Worm (Caenorhabditis elegans): Measurements from ENCODE around the gene C16C10.4.

The C16C10.4 gene

ce11 chrIII:4204072-4204471 lies 32.9 kb downstream of the C16C10.4 start, which contains the start of the genes pelo-1 and R74.7 (continued):
- TF ChIP-seq efl-3 (GFP tag; optimal IDR thresholded peaks at IDR 0.05) (no peak), mdl-1 (tag; optimal IDR thresholded peaks at IDR 0.05) (no peak), zip-4 (GFP tag; optimal IDR thresholded peaks at IDR 0.05) (peak; percentile 82), nhr-237 (tag; optimal IDR thresholded peaks at IDR 0.05) (no peak), nhr-84 (tag; optimal IDR thresholded peaks at IDR 0.05) (no peak), dpl-1 (GFP tag; optimal IDR thresholded peaks at IDR 0.05) (peak in 1 of 3 experiments; percentile 29), ets-5 (GFP tag; IDR thresholded peaks at IDR 0.05) (no peak), nhr-71 (tag; optimal IDR thresholded peaks at IDR 0.05) (peak; percentile 41), aha-1 (tag; optimal IDR thresholded peaks at IDR 0.05) (no peak)

- TF ChIP-seq unc-98 (GFP tag; IDR thresholded peaks at IDR 0.05): no peak
- no peak for TF ChIP-seq unc-30 (tag; optimal IDR thresholded peaks at IDR 0.05)
- no peak for TF ChIP-seq irx-1 (tag; optimal IDR thresholded peaks at IDR 0.05)
- no peak for TF ChIP-seq zip-4 (GFP tag; optimal IDR thresholded peaks at IDR 0.05)
- TF ChIP-seq isw-1 (GFP tag; IDR thresholded peaks at IDR 0.05): no peak
- TF ChIP-seq Y116A8C.19 (tag; optimal IDR thresholded peaks at IDR 0.05; ENCODE audit: borderline replicate concordance): no peak
- no peak for TF ChIP-seq elt-3 (tag; optimal IDR thresholded peaks at IDR 0.05)
- TF ChIP-seq mdl-1 (tag; optimal IDR thresholded peaks at IDR 0.05): no peak
- no peak for TF ChIP-seq ceh-90 (tag; optimal IDR thresholded peaks at IDR 0.05)
- no peak for TF ChIP-seq ceh-63 (GFP tag; optimal IDR thresholded peaks at IDR 0.05)
- TF ChIP-seq sptf-1 (tag; optimal IDR thresholded peaks at IDR 0.05): no peak
- TF ChIP-seq unc-62 (GFP tag; optimal IDR thresholded peaks at IDR 0.05): no peak
- no peak for TF ChIP-seq vab-15 (tag; optimal IDR thresholded peaks at IDR 0.05)
- TF ChIP-seq blmp-1 (tag; optimal IDR thresholded peaks at IDR 0.05): no peak
Measured at ce11 chrIII:4204964-4205363, 33.8 kb downstream of the C16C10.4 start.

ce11 chrIII:4205751-4206327 lies 34.7 kb downstream of the C16C10.4 start, which contains the start of gene R74.8:
Gene R74.8 (plus strand): TSS chrIII:4206277.
- TF ChIP-seq lsy-2 (tag; optimal IDR thresholded peaks at IDR 0.05) (peak in 1 of 2 experiments; percentile 63), nhr-77 (tag; optimal IDR thresholded peaks at IDR 0.05) (no peak), blmp-1 (tag; optimal IDR thresholded peaks at IDR 0.05) (peak; percentile 28), elt-2 (tag; optimal IDR thresholded peaks at IDR 0.05) (no peak), nhr-28 (tag; optimal IDR thresholded peaks at IDR 0.05) (no peak), nhr-12 (tag; optimal IDR thresholded peaks at IDR 0.05) (no peak)

- TF ChIP-seq ceh-63 (GFP tag; optimal IDR thresholded peaks at IDR 0.05) (no peak), blmp-1 (tag; optimal IDR thresholded peaks at IDR 0.05) (peak; percentile 29), aha-1 (tag; optimal IDR thresholded peaks at IDR 0.05) (no peak)
Measured at ce11 chrIII:4208210-4208609, 37.1 kb downstream of the C16C10.4 start.

DNA sequence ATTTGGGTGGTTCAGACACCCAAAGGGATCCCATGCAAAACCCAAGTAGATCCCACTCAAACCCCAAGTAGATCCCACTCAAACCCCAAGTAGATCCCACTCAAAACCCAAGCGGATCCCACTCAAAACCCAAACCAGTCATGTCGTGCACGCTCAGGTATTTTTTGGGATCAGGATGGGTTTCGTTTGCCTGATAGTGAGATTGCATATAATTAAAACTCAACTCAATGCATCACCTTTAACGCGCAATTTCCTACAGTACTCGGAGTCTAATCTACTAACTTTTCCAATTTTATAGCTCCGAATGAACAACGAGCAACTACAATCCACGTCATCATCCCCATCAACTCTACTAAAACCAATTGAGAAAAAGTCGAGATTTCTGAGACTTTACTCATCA lies 38.1 kb downstream of the C16C10.4 start, which contains the start of gene phlp-2:
phlp-2 (plus strand) TSS at position 301 of the 400 bp plus-strand sequence.
- TF ChIP-seq unc-130 (tag; optimal IDR thresholded peaks at IDR 0.05) (no peak), hpl-2 (GFP tag; optimal IDR thresholded peaks at IDR 0.05) (no peak), jun-1 (tag; optimal IDR thresholded peaks at IDR 0.05) (no peak), nhr-71 (tag; optimal IDR thresholded peaks at IDR 0.05) (no peak), ama-1 (optimal IDR thresholded peaks at IDR 0.05) (no peak), nhr-20 (tag; optimal IDR thresholded peaks at IDR 0.05) (no peak)

DNA sequence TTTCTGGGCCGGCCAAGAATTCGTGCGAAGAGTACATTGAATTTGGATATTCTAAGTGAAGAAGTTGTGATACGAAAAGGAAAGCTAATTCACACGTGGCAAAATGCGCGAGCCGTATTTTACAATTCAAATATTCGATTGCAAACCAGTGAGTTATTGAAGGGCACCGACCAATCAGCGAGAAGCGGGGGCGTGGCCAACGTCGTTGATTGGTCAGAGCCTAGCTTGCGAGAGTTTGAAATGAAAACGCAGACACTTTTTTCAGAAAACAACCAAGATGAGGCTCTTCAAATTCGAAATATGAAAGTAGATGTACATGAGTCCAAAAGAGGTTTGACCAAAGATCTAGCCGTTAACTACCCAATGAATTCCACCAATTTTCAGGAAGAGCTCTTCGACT lies 39.5 kb downstream of the C16C10.4 start:
- TF ChIP-seq unc-62 (GFP tag; optimal IDR thresholded peaks at IDR 0.05): no peak
- no peak for TF ChIP-seq jun-1 (tag; optimal IDR thresholded peaks at IDR 0.05)
- TF ChIP-seq nhr-77 (tag; optimal IDR thresholded peaks at IDR 0.05): no peak

All from whole organism, L1 larva.